Fruit fly (Drosophila melanogaster): ENCODE results near the gene Svip.

Svip gene

dm6 chr3L:9381602-9382001 is 22.8 kb downstream of the Svip start, which contains the start of gene Hsp23 (continued):
- TF ChIP-seq spab (GFP tag; optimal IDR thresholded peaks at IDR 0.05), result no peak
- TF ChIP-seq CG4318 (GFP tag; optimal IDR thresholded peaks at IDR 0.05), result no peak
- no peak for TF ChIP-seq achi (GFP tag; optimal IDR thresholded peaks at IDR 0.05)
- no peak for TF ChIP-seq Hr4 (GFP tag; optimal IDR thresholded peaks at IDR 0.05)
- peak; percentile 35 for TF ChIP-seq CG10669 (GFP tag; optimal IDR thresholded peaks at IDR 0.05)
- peak; percentile 22; the same call in 1 of the 3 replicates for TF ChIP-seq CG8119 (GFP tag; IDR thresholded peaks at IDR 0.05)
- no peak for TF ChIP-seq Hr39 (GFP tag; optimal IDR thresholded peaks at IDR 0.05)

dm6 chr3L:9383345-9384075 is 24.7 kb downstream of the Svip start, which contains the start of gene Hsp27:
TSS of gene Hsp27 (plus strand) at chr3L:9384063.
- TF ChIP-seq ss (GFP tag; optimal IDR thresholded peaks at IDR 0.05), result peak; percentile 99
- peak; percentile 100 for TF ChIP-seq CG7368 (GFP tag; optimal IDR thresholded peaks at IDR 0.05)
- peak; percentile 100 for TF ChIP-seq CG6792 (GFP tag; optimal IDR thresholded peaks at IDR 0.05)
- peak; percentile 100 for TF ChIP-seq CG3032 (tag; optimal IDR thresholded peaks at IDR 0.05)
- TF ChIP-seq CG8319 (GFP tag; optimal IDR thresholded peaks at IDR 0.05), result peak; percentile 100
- TF ChIP-seq Met (GFP tag; optimal IDR thresholded peaks at IDR 0.05), result peak; percentile 100
- TF ChIP-seq CG15336 (GFP tag; IDR thresholded peaks at IDR 0.05), result peak; percentile 100
- peak; percentile 100 for TF ChIP-seq dac (GFP tag; optimal IDR thresholded peaks at IDR 0.05)
- TF ChIP-seq net (GFP tag; optimal IDR thresholded peaks at IDR 0.05), result peak; percentile 100
- peak; percentile 98 for TF ChIP-seq fkh (GFP tag; optimal IDR thresholded peaks at IDR 0.05)
- peak; percentile 100 for TF ChIP-seq Lpt (GFP tag; optimal IDR thresholded peaks at IDR 0.05)
- peak; percentile 100 for TF ChIP-seq CG6276 (GFP tag; optimal IDR thresholded peaks at IDR 0.05)
- TF ChIP-seq fd85E (GFP tag; optimal IDR thresholded peaks at IDR 0.05), result peak; percentile 99
- peak; percentile 100 for TF ChIP-seq cyc (GFP tag; optimal IDR thresholded peaks at IDR 0.05)
- peak; percentile 100 for TF ChIP-seq CG11294 (GFP tag; IDR thresholded peaks at IDR 0.05)
- peak; percentile 100 for TF ChIP-seq Gug (GFP tag; IDR thresholded peaks at IDR 0.05)
- TF ChIP-seq Smox (GFP tag; optimal IDR thresholded peaks at IDR 0.05), result peak; percentile 99
- TF ChIP-seq lz (GFP tag; optimal IDR thresholded peaks at IDR 0.05), result peak; percentile 100
- TF ChIP-seq CG31627 (GFP tag; optimal IDR thresholded peaks at IDR 0.05), result peak; percentile 99
- TF ChIP-seq Eip93F (GFP tag; optimal IDR thresholded peaks at IDR 0.05), result peak; percentile 100
- TF ChIP-seq CG3919 (GFP tag; optimal IDR thresholded peaks at IDR 0.05), result peak; percentile 100
- TF ChIP-seq eg (GFP tag; IDR thresholded peaks at IDR 0.05), result peak; percentile 100
- TF ChIP-seq Eip75B (GFP tag; optimal IDR thresholded peaks at IDR 0.05), result peak; percentile 100
- TF ChIP-seq fd59A (GFP tag; optimal IDR thresholded peaks at IDR 0.05), result peak; percentile 99
- peak; percentile 98 for TF ChIP-seq Blimp-1 (GFP tag; optimal IDR thresholded peaks at IDR 0.05)
- TF ChIP-seq vri (GFP tag; optimal IDR thresholded peaks at IDR 0.05), result peak; percentile 99
- TF ChIP-seq acj6 (GFP tag; optimal IDR thresholded peaks at IDR 0.05), result peak; percentile 100
- peak; percentile 100 for TF ChIP-seq Hr4 (GFP tag; optimal IDR thresholded peaks at IDR 0.05)
- TF ChIP-seq Hr38 (GFP tag; optimal IDR thresholded peaks at IDR 0.05), result peak; percentile 70
- TF ChIP-seq CG11762 (GFP tag; optimal IDR thresholded peaks at IDR 0.05; ENCODE audit: insufficient read depth), result peak; percentile 100
- TF ChIP-seq Sox15 (GFP tag; optimal IDR thresholded peaks at IDR 0.05), result peak; percentile 99
- TF ChIP-seq CG10669 (GFP tag; optimal IDR thresholded peaks at IDR 0.05), result peak; percentile 100
- peak; percentile 100 for TF ChIP-seq Sox14 (GFP tag; optimal IDR thresholded peaks at IDR 0.05)
- peak; percentile 100 for TF ChIP-seq svp (GFP tag)
- peak; percentile 100 for TF ChIP-seq CG8632 (GFP tag; optimal IDR thresholded peaks at IDR 0.05)
- TF ChIP-seq CG9139 (GFP tag; optimal IDR thresholded peaks at IDR 0.05), result peak; percentile 99
- TF ChIP-seq Sox102F (GFP tag; optimal IDR thresholded peaks at IDR 0.05), result peak; percentile 100
- TF ChIP-seq CG1621 (tag; optimal IDR thresholded peaks at IDR 0.05), result peak; percentile 99
- peak; percentile 100 for TF ChIP-seq spab (GFP tag; optimal IDR thresholded peaks at IDR 0.05)
- TF ChIP-seq dsx (GFP tag; optimal IDR thresholded peaks at IDR 0.05; ENCODE audit: poor library complexity, severe bottlenecking), result peak; percentile 99
- peak; percentile 99 to 100 for TF ChIP-seq salr (GFP tag; optimal IDR thresholded peaks at IDR 0.05)
- TF ChIP-seq CG6854 (GFP tag; optimal IDR thresholded peaks at IDR 0.05), result peak; percentile 100
- TF ChIP-seq CG6163 (GFP tag; IDR thresholded peaks at IDR 0.05), result peak; percentile 100
- TF ChIP-seq Eip78C (GFP tag), result peak; percentile 100
- peak; percentile 100 for TF ChIP-seq CG4318 (GFP tag; optimal IDR thresholded peaks at IDR 0.05)

All from whole organism, prepupa.